Fruit fly (Drosophila melanogaster) whole organism, prepupa: ENCODE measurements around the gene Rnmt.

Experiments used
- CG11294 ChIP-seq: fragments of 200-800 bp; sonication (Bioruptor generic); IDR thresholded peaks from 2 replicates; pipeline ENCODE4 v1.3.6; 2022; ENCODE audit warnings: missing biosample characterization, missing genetic modification characterization
- CG16779 ChIP-seq: fragments of 200-800 bp; sonication (Bioruptor generic); optimal IDR thresholded peaks from 3 replicates; lab custom pipeline; 2017; ENCODE audit warnings: missing biosample characterization, mild to moderate bottlenecking, missing genetic modification characterization
- CG32006 ChIP-seq: fragments of 200-800 bp; sonication (Bioruptor generic); optimal IDR thresholded peaks from 3 replicates; lab custom pipeline; 2017; ENCODE audit warnings: missing biosample characterization, mild to moderate bottlenecking, missing genetic modification characterization
- Eip93F ChIP-seq: fragments of 200-800 bp; sonication (Bioruptor generic); optimal IDR thresholded peaks from 2 replicates; lab custom pipeline; 2016; ENCODE audit warnings: missing biosample characterization, mild to moderate bottlenecking, missing genetic modification characterization
- Hr4 ChIP-seq: fragments of 200-800 bp; sonication (Bioruptor generic); optimal IDR thresholded peaks from 3 replicates; lab custom pipeline; 2016; ENCODE audit warnings: missing biosample characterization, missing genetic modification characterization
- OdsH ChIP-seq: fragments of 200-800 bp; sonication (Bioruptor generic); optimal IDR thresholded peaks from 3 replicates; lab custom pipeline; 2016; ENCODE audit warnings: missing biosample characterization, missing genetic modification characterization
- achi ChIP-seq: fragments of 200-800 bp; sonication (Bioruptor generic); optimal IDR thresholded peaks from 3 replicates; lab custom pipeline; 2016; ENCODE audit warnings: missing biosample characterization, missing genetic modification characterization
- acj6 ChIP-seq: fragments of 200-800 bp; sonication (Bioruptor generic); optimal IDR thresholded peaks from 3 replicates; lab custom pipeline; 2016; ENCODE audit warnings: missing biosample characterization, missing genetic modification characterization
- fkh ChIP-seq: fragments of 200-800 bp; sonication (Bioruptor generic); optimal IDR thresholded peaks from 3 replicates; lab custom pipeline; 2017; ENCODE audit warnings: missing biosample characterization, mild to moderate bottlenecking, missing genetic modification characterization, moderate library complexity
- spab ChIP-seq: fragments of 200-800 bp; sonication (Bioruptor generic); optimal IDR thresholded peaks from 2 replicates; lab custom pipeline; 2017; ENCODE audit warnings: missing biosample characterization, mild to moderate bottlenecking, missing genetic modification characterization, missing genetic modification reagents
- topi ChIP-seq: fragments of 200-800 bp; sonication (Bioruptor generic); optimal IDR thresholded peaks from 3 replicates; lab custom pipeline; 2016; ENCODE audit warnings: missing biosample characterization, missing genetic modification characterization

DNA sequence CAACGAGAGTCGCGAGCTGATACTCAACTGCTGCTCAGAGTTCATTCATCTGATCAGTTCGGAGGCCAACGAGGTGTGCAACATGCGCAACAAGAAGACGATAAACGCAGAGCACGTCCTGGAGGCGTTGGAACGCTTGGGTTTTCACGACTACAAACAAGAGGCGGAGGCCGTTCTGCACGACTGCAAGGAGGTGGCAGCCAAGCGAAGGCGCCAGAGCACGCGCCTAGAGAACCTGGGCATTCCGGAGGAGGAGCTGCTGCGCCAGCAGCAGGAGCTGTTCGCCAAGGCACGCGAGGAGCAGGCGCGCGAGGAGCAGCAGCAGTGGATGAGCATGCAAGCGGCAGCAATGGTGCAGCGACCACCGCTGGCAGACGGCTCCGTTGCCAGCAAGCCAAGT lies 1.7 kb upstream of the Rnmt start:
- TF ChIP-seq OdsH (GFP tag; lab: Kevin White, UChicago) = no peak
- TF ChIP-seq acj6 (GFP tag; lab: Kevin White, UChicago) = no peak
- no peak for TF ChIP-seq CG16779 (tag; lab: Kevin White, UChicago)
- TF ChIP-seq spab (GFP tag; lab: Kevin White, UChicago) = no peak
- no peak for TF ChIP-seq achi
- no peak for TF ChIP-seq Hr4
- TF ChIP-seq CG32006 (GFP tag; lab: Kevin White, UChicago) = no peak
- TF ChIP-seq fkh (GFP tag; lab: Kevin White, UChicago) = no peak
- TF ChIP-seq topi = no peak
- TF ChIP-seq Eip93F (GFP tag; lab: Kevin White, UChicago) = no peak
- no peak for TF ChIP-seq CG11294 (GFP tag; lab: Robert Waterston, UW)
